Worm (Caenorhabditis elegans): Measurements from ENCODE around the gene fbxa-147.

Gene fbxa-147

ce11 chrV:14685435-14686058, 30.8 kb upstream of the fbxa-147 start, which contains the start of gene C47E8.4 (continued):
- TF ChIP-seq peb-1 (tag; optimal IDR thresholded peaks at IDR 0.05) (no peak), mab-5 (tag; optimal IDR thresholded peaks at IDR 0.05) (peak; percentile 97), fos-1 (tag; optimal IDR thresholded peaks at IDR 0.05) (peak; percentile 89)

DNA sequence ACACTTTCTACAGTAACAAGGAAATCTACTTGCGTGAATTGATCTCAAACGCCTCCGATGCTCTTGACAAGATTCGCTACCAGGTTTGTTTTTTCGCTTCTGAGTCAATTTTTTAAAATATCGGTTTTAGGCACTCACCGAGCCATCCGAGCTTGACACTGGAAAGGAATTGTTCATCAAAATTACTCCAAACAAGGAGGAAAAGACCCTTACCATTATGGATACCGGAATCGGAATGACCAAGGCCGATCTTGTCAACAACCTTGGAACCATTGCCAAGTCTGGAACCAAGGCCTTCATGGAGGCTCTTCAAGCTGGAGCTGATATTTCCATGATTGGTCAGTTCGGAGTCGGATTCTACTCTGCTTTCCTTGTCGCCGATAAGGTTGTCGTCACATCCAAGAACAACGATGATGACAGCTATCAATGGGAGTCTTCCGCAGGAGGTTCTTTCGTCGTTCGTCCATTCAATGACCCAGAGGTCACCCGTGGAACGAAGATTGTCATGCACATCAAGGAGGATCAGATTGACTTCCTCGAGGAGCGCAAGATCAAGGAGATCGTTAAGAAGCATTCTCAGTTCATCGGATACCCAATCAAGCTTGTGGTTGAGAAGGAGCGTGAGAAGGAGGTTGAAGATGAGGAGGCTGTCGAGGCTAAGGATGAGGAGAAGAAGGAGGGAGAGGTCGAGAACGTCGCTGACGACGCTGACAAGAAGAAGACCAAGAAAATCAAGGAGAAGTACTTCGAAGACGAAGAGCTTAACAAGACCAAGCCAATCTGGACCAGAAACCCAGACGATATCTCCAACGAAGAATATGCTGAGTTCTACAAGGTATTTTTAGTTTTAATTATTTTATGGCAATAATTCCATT, 29.8 kb upstream of the fbxa-147 start:
- peak; percentile 12 for TF ChIP-seq skn-1 (tag; optimal IDR thresholded peaks at IDR 0.05)
- peak; percentile 90 for TF ChIP-seq ama-1 (optimal IDR thresholded peaks at IDR 0.05)
- TF ChIP-seq nhr-129 (tag; optimal IDR thresholded peaks at IDR 0.05), result peak; percentile 32
- no peak for TF ChIP-seq elt-3 (tag; optimal IDR thresholded peaks at IDR 0.05)

- TF ChIP-seq lin-11 (tag; optimal IDR thresholded peaks at IDR 0.05), result peak; percentile 56
- peak; percentile 21 for TF ChIP-seq skn-1 (tag; optimal IDR thresholded peaks at IDR 0.05)
- TF ChIP-seq ama-1 (optimal IDR thresholded peaks at IDR 0.05), result peak; percentile 60
- no peak for TF ChIP-seq gmeb-1 (tag; optimal IDR thresholded peaks at IDR 0.05)
- peak; percentile 16 for TF ChIP-seq ztf-4 (tag; optimal IDR thresholded peaks at IDR 0.05)
Observed at ce11 chrV:14687106-14687964, 29.0 kb upstream of the fbxa-147 start.

DNA sequence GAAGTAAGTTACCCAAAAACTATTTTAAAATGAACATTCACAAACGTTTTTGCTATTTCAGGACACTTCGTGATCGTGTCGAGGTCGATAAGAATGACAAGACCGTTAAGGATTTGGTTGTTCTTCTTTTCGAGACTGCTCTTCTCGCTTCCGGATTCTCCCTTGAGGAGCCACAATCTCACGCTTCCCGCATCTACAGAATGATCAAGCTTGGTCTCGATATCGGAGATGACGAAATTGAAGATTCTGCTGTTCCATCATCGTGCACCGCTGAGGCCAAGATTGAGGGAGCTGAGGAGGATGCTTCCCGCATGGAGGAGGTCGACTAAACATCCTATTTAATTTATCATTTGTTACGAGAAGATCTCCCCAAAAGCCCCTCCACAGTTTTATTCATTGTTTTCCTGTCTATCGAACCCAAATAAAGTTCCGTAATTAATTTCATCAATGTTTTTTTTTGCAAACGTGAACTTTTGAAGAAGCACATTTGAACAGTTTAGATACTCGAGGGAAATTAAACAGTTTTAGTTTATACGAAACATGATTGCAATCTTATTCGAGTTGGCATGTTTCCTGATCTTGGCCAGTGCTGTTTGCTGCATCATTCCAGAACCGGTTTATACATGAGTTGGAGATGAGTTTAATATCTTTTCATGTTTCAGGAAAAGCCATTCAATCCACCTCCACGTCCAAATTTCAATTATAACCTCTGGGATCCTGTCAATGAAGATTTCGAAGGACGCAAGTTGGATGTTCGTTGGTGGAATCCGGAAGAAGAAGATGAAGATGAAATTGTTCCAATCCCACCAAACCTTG, 28.0 kb upstream of the fbxa-147 start, which contains the start of gene C47E8.11:
Gene C47E8.11, plus strand, starts transcription at position 520 of the 816 bp plus-strand sequence.
- TF ChIP-seq snpc-4 (tag; optimal IDR thresholded peaks at IDR 0.05) (peak; percentile 44), crh-2 (tag; optimal IDR thresholded peaks at IDR 0.05) (peak; percentile 76), ceh-16 (tag; optimal IDR thresholded peaks at IDR 0.05) (no peak), sma-3 (GFP tag; optimal IDR thresholded peaks at IDR 0.05) (peak; percentile 23), C34F6.9 (tag; optimal IDR thresholded peaks at IDR 0.05) (peak; percentile 61), egl-27 (tag; optimal IDR thresholded peaks at IDR 0.05) (no peak), ama-1 (optimal IDR thresholded peaks at IDR 0.05) (peak; percentile 98), nhr-6 (tag; optimal IDR thresholded peaks at IDR 0.05) (no peak), gmeb-1 (tag; optimal IDR thresholded peaks at IDR 0.05) (peak; percentile 53), nhr-129 (tag; optimal IDR thresholded peaks at IDR 0.05) (peak; percentile 65), sma-9 (GFP tag; optimal IDR thresholded peaks at IDR 0.05) (peak; percentile 44), sma-9 (tag; optimal IDR thresholded peaks at IDR 0.05) (no peak), nhr-12 (tag; optimal IDR thresholded peaks at IDR 0.05) (peak; percentile 18), nhr-10 (tag; optimal IDR thresholded peaks at IDR 0.05) (no peak), nhr-77 (tag; optimal IDR thresholded peaks at IDR 0.05) (no peak), unc-55 (GFP tag; optimal IDR thresholded peaks at IDR 0.05) (peak; percentile 6), sem-4 (tag; optimal IDR thresholded peaks at IDR 0.05) (peak; percentile 31), F13H6.1 (tag; optimal IDR thresholded peaks at IDR 0.05) (peak; percentile 54), nhr-23 (tag; optimal IDR thresholded peaks at IDR 0.05) (no peak), skn-1 (tag; optimal IDR thresholded peaks at IDR 0.05) (peak; percentile 93), nhr-25 (tag; optimal IDR thresholded peaks at IDR 0.05) (peak; percentile 14), ztf-4 (tag; optimal IDR thresholded peaks at IDR 0.05) (peak; percentile 92), aly-2 (tag; optimal IDR thresholded peaks at IDR 0.05) (no peak), lsy-2 (tag; optimal IDR thresholded peaks at IDR 0.05) (peak; percentile 6 to 76), lin-13 (GFP tag; optimal IDR thresholded peaks at IDR 0.05) (peak; percentile 63), mdl-1 (tag; optimal IDR thresholded peaks at IDR 0.05) (no peak)
